Fruit fly (Drosophila melanogaster): Measurements from ENCODE around the gene CG8526.

DNA sequence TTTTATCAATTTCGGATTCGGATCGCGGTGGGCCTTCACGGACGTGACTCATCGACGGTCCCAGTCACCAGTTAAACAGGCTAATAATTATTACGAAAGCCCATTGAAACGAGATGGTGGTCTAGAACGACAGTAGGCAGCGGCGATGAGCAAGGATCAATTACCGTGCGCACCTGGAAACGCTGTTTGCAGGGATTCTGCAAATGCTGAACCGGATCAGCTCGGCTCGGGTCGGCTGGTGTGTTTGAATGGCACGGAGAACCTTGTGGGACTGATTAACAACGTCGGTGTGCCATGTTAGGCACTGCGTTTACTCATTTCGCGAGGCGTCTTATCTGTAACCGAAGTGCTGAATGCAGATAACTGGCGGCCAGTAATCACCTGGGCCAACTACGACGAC, 26.9 kb upstream of the CG8526 start, which contains the start of gene Whamy:
- TF ChIP-seq CG8478 (optimal IDR thresholded peaks at IDR 0.05) (no peak), pan (optimal IDR thresholded peaks at IDR 0.05) (no peak), psq (optimal IDR thresholded peaks at IDR 0.05) (no peak), usp (GFP tag; optimal IDR thresholded peaks at IDR 0.05) (no peak)

Data from whole organism.